Fruit fly (Drosophila melanogaster) whole organism, embryonic: Measurements from ENCODE around the gene Atu.
A peak's percentile ranks its signal among the peaks of the same experiment; 100 is the strongest.

Source experiments
- CG11723 ChIP-seq: fragments of 200-800 bp; sonication (Bioruptor generic); optimal IDR thresholded peaks from 2 replicates; lab custom pipeline; 2017; ENCODE audit warnings: missing biosample characterization, mild to moderate bottlenecking, missing genetic modification characterization
- CG12942 ChIP-seq: fragments of 200-800 bp; sonication (Bioruptor generic); optimal IDR thresholded peaks from 3 replicates; lab custom pipeline; 2016; ENCODE audit warnings: missing biosample characterization, missing genetic modification characterization
- CG18011 ChIP-seq: fragments of 200-800 bp; sonication (Bioruptor generic); optimal IDR thresholded peaks from 2 replicates; lab custom pipeline; 2017; ENCODE audit warnings: missing biosample characterization, missing genetic modification characterization, mild to moderate bottlenecking, moderate library complexity, missing genotype
- CG18476 ChIP-seq: fragments of 200-800 bp; sonication (Bioruptor generic); optimal IDR thresholded peaks from 2 replicates; lab custom pipeline; 2016; ENCODE audit warnings: missing biosample characterization, mild to moderate bottlenecking, missing genetic modification characterization
- CG42726 ChIP-seq: fragments of 200-800 bp; sonication (Bioruptor generic); IDR thresholded peaks from 2 replicates; pipeline ENCODE4 v1.3.6; 2022; ENCODE audit warnings: missing biosample characterization, missing genetic modification characterization; ENCODE audit not compliant: partially characterized antibody
- CG4617 ChIP-seq: fragments of 200-800 bp; sonication (Bioruptor generic); optimal IDR thresholded peaks from 3 replicates; lab custom pipeline; 2016; ENCODE audit warnings: missing biosample characterization, missing genetic modification characterization, borderline replicate concordance
- CG4820 ChIP-seq: fragments of 200-800 bp; sonication (Bioruptor generic); optimal IDR thresholded peaks from 3 replicates; lab custom pipeline; 2016; ENCODE audit warnings: missing biosample characterization, missing genetic modification characterization
- CG4854 ChIP-seq: fragments of 200-800 bp; sonication (Bioruptor generic); optimal IDR thresholded peaks from 2 replicates; lab custom pipeline; 2016; ENCODE audit warnings: missing biosample characterization, missing genetic modification characterization, inconsistent platforms
- CG6272 ChIP-seq: fragments of 200-800 bp; sonication (Bioruptor generic); IDR thresholded peaks from 2 replicates; pipeline ENCODE4 v1.3.6; 2022; ENCODE audit warnings: missing biosample characterization, missing genetic modification characterization
- CG7786 ChIP-seq: fragments of 200-800 bp; sonication (Bioruptor generic); optimal IDR thresholded peaks from 2 replicates; lab custom pipeline; 2016; ENCODE audit warnings: missing biosample characterization, missing genetic modification characterization
- CG8359 ChIP-seq: fragments of 200-800 bp; sonication (Bioruptor generic); optimal IDR thresholded peaks from 2 replicates; lab custom pipeline; 2017; ENCODE audit warnings: missing biosample characterization, mild to moderate bottlenecking, missing genetic modification characterization, borderline replicate concordance
- CG8924 ChIP-seq: fragments of 200-800 bp; optimal IDR thresholded peaks from 3 replicates; lab custom pipeline; 2019; ENCODE audit warnings: missing biosample characterization, mild to moderate bottlenecking, missing genetic modification characterization, moderate library complexity
- Camta ChIP-seq: fragments of 200-800 bp; sonication (Bioruptor generic); optimal IDR thresholded peaks from 2 replicates; lab custom pipeline; 2016; ENCODE audit warnings: missing biosample characterization, missing genetic modification characterization
- Deaf1 ChIP-seq: fragments of 200-800 bp; optimal IDR thresholded peaks from 3 replicates; lab custom pipeline; 2019; ENCODE audit warnings: missing biosample characterization, mild to moderate bottlenecking, missing genetic modification characterization, moderate library complexity
- HLH3B ChIP-seq: fragments of 200-800 bp; sonication (Bioruptor generic); IDR thresholded peaks from 2 replicates; pipeline ENCODE4 v1.3.6; 2022; ENCODE audit warnings: missing biosample characterization, missing genetic modification characterization
- Hsf ChIP-seq: fragments of 200-800 bp; sonication (Bioruptor generic); optimal IDR thresholded peaks from 3 replicates; lab custom pipeline; 2016; ENCODE audit warnings: missing biosample characterization, missing genetic modification characterization
- Lim3 ChIP-seq: fragments of 200-800 bp; sonication (Bioruptor generic); IDR thresholded peaks from 2 replicates; pipeline ENCODE4 v1.3.6; 2022; ENCODE audit warnings: missing biosample characterization, missing genetic modification characterization
- MESR4 ChIP-seq: fragments of 200-800 bp; sonication (Bioruptor generic); optimal IDR thresholded peaks from 2 replicates; lab custom pipeline; 2018; ENCODE audit warnings: missing biosample characterization, mild to moderate bottlenecking, missing genetic modification characterization, moderate library complexity
- Mes4 ChIP-seq: fragments of 200-800 bp; sonication (Bioruptor generic); optimal IDR thresholded peaks from 2 replicates; lab custom pipeline; 2016; ENCODE audit warnings: missing biosample characterization, missing genetic modification characterization
- Opbp ChIP-seq: fragments of 200-800 bp; sonication (Bioruptor generic); IDR thresholded peaks from 3 replicates; pipeline ENCODE4 v1.3.6; 2022; ENCODE audit warnings: missing biosample characterization, missing genetic modification characterization; ENCODE audit not compliant: partially characterized antibody
- Optix ChIP-seq: fragments of 200-800 bp; sonication (Bioruptor generic); IDR thresholded peaks from 3 replicates; pipeline ENCODE4 v1.3.6; 2022; ENCODE audit warnings: missing biosample characterization, missing genetic modification characterization
- Side ChIP-seq: fragments of 200-800 bp; sonication (Bioruptor generic); optimal IDR thresholded peaks from 2 replicates; lab custom pipeline; 2016; ENCODE audit warnings: missing biosample characterization, missing genetic modification characterization
- Sox102F ChIP-seq: fragments of 200-800 bp; sonication (Bioruptor generic); optimal IDR thresholded peaks from 2 replicates; lab custom pipeline; 2018; ENCODE audit warnings: missing biosample characterization, mild to moderate bottlenecking, missing genetic modification characterization, moderate library complexity
- Spps ChIP-seq: fragments of 200-800 bp; sonication (Bioruptor generic); optimal IDR thresholded peaks from 2 replicates; lab custom pipeline; 2018; ENCODE audit warnings: missing biosample characterization, mild to moderate bottlenecking, missing genetic modification characterization
- Sry-δ ChIP-seq: fragments of 200-800 bp; sonication (Bioruptor generic); optimal IDR thresholded peaks from 2 replicates; lab custom pipeline; 2016; ENCODE audit warnings: missing biosample characterization, missing genetic modification characterization
- TFAM ChIP-seq: fragments of 200-800 bp; sonication (Bioruptor generic); optimal IDR thresholded peaks from 2 replicates; lab custom pipeline; 2017; ENCODE audit warnings: missing biosample characterization, missing genetic modification characterization, inconsistent platforms
- Trl ChIP-seq, 3 experiments: fragments of >200 bp in 2 of 3; fragments of 200-800 bp in 1 of 3; sonication (Bioruptor generic) in 1 of 3; optimal IDR thresholded peaks; 2 replicates in 1 of 3; 3 replicates in 2 of 3; lab custom pipeline; 2016 to 2017; ENCODE audit warnings: missing biosample characterization in 1 of 3, missing genetic modification characterization in 1 of 3
- ase ChIP-seq: fragments of 200-800 bp; sonication (Bioruptor generic); IDR thresholded peaks from 3 replicates; pipeline ENCODE4 v1.3.6; 2022; ENCODE audit warnings: missing biosample characterization, missing genetic modification characterization
- bsh ChIP-seq, 2 experiments: fragments of 200-800 bp; sonication (Bioruptor generic); optimal IDR thresholded peaks; 2 replicates each; lab custom pipeline; 2017 to 2018; ENCODE audit warnings: mild to moderate bottlenecking in 2 of 2, missing biosample characterization in 2 of 2, missing genetic modification characterization in 2 of 2, moderate library complexity in 1 of 2
- chinmo ChIP-seq: fragments of 200-800 bp; sonication (Bioruptor generic); IDR thresholded peaks from 4 replicates; pipeline ENCODE4 v1.3.6; 2022; ENCODE audit warnings: missing biosample characterization, missing genetic modification characterization; ENCODE audit not compliant: partially characterized antibody
- crc ChIP-seq: fragments of 200-800 bp; sonication (Bioruptor generic); optimal IDR thresholded peaks from 2 replicates; lab custom pipeline; 2016; ENCODE audit warnings: missing biosample characterization, missing genetic modification characterization
- crp ChIP-seq, 2 experiments: fragments of 200-800 bp; sonication (Bioruptor generic); optimal IDR thresholded peaks; 2 replicates in 1 of 2; 3 replicates in 1 of 2; lab custom pipeline; 2017; ENCODE audit warnings: missing biosample characterization in 2 of 2, missing genetic modification characterization in 2 of 2, mild to moderate bottlenecking in 1 of 2, moderate library complexity in 1 of 2
- dmrt11E ChIP-seq: fragments of 200-800 bp; sonication (Bioruptor generic); optimal IDR thresholded peaks from 3 replicates; lab custom pipeline; 2018; ENCODE audit warnings: missing biosample characterization, mild to moderate bottlenecking, missing genetic modification characterization, moderate library complexity
- eve ChIP-seq, 2 experiments: fragments of >200 bp; optimal IDR thresholded peaks; 2 replicates each; lab custom pipeline; 2017; ENCODE audit warnings: missing biosample characterization in 2 of 2, missing genetic modification characterization in 2 of 2
- fd102C ChIP-seq: fragments of 200-800 bp; sonication (Bioruptor generic); optimal IDR thresholded peaks from 2 replicates; lab custom pipeline; 2018; ENCODE audit warnings: missing biosample characterization, mild to moderate bottlenecking, missing genetic modification characterization, moderate library complexity
- ftz-f1 ChIP-seq: fragments of 200-800 bp; sonication (Bioruptor generic); optimal IDR thresholded peaks from 2 replicates; lab custom pipeline; 2016; ENCODE audit warnings: missing biosample characterization, missing genetic modification characterization
- hbn ChIP-seq: fragments of 200-800 bp; sonication (Bioruptor generic); IDR thresholded peaks from 2 replicates; pipeline ENCODE4 v1.3.6; 2022; ENCODE audit warnings: missing biosample characterization, missing genetic modification characterization; ENCODE audit not compliant: partially characterized antibody
- lab ChIP-seq: fragments of 200-800 bp; sonication (Bioruptor generic); optimal IDR thresholded peaks from 3 replicates; lab custom pipeline; 2017; ENCODE audit warnings: missing biosample characterization, missing genetic modification characterization, mild to moderate bottlenecking, moderate library complexity, missing genetic modification reagents
- lola ChIP-seq, 3 experiments: fragments of >200 bp in 2 of 3; fragments of 200-800 bp in 1 of 3; sonication (Bioruptor generic) in 1 of 3; optimal IDR thresholded peaks; 2 replicates each; lab custom pipeline; 2017 to 2019; ENCODE audit warnings: missing biosample characterization in 3 of 3, missing genetic modification characterization in 3 of 3, mild to moderate bottlenecking in 1 of 3, moderate library complexity in 1 of 3
- mld ChIP-seq: fragments of 200-800 bp; sonication (Bioruptor generic); IDR thresholded peaks from 3 replicates; pipeline ENCODE4 v1.3.6; 2022; ENCODE audit warnings: missing biosample characterization, missing genetic modification characterization; ENCODE audit not compliant: partially characterized antibody
- nom ChIP-seq: fragments of 200-800 bp; sonication (Bioruptor generic); optimal IDR thresholded peaks from 2 replicates; lab custom pipeline; 2017; ENCODE audit warnings: missing biosample characterization, missing genetic modification characterization, mild to moderate bottlenecking, moderate library complexity, missing genetic modification reagents
- scrt ChIP-seq: fragments of 200-800 bp; sonication (Bioruptor generic); optimal IDR thresholded peaks from 2 replicates; lab custom pipeline; 2018; ENCODE audit warnings: missing biosample characterization, mild to moderate bottlenecking, missing genetic modification characterization, moderate library complexity
- sisA ChIP-seq: fragments of 200-800 bp; sonication (Bioruptor generic); IDR thresholded peaks from 2 replicates; pipeline ENCODE4 v1.3.6; 2022; ENCODE audit warnings: missing biosample characterization, missing genetic modification characterization
- sna ChIP-seq: fragments of 200-800 bp; sonication (Bioruptor generic); IDR thresholded peaks from 2 replicates; pipeline ENCODE4 v1.3.6; 2022; ENCODE audit warnings: missing biosample characterization, missing genetic modification characterization; ENCODE audit not compliant: partially characterized antibody
- tap ChIP-seq: fragments of 200-800 bp; optimal IDR thresholded peaks from 3 replicates; lab custom pipeline; 2019; ENCODE audit warnings: missing biosample characterization, mild to moderate bottlenecking, missing genetic modification characterization, moderate library complexity
- unpg ChIP-seq: fragments of 200-800 bp; sonication (Bioruptor generic); optimal IDR thresholded peaks from 3 replicates; lab custom pipeline; 2018; ENCODE audit warnings: missing biosample characterization, mild to moderate bottlenecking, missing genetic modification characterization, moderate library complexity
- vvl ChIP-seq: fragments of 200-800 bp; sonication (Bioruptor generic); IDR thresholded peaks from 2 replicates; pipeline ENCODE4 v1.3.6; 2022; ENCODE audit warnings: missing biosample characterization, missing genetic modification characterization
- zen2 ChIP-seq: fragments of 200-800 bp; sonication (Bioruptor generic); IDR thresholded peaks from 3 replicates; pipeline ENCODE4 v1.3.6; 2022; ENCODE audit warnings: missing biosample characterization, missing genetic modification characterization; ENCODE audit not compliant: partially characterized antibody

The Atu gene

DNA sequence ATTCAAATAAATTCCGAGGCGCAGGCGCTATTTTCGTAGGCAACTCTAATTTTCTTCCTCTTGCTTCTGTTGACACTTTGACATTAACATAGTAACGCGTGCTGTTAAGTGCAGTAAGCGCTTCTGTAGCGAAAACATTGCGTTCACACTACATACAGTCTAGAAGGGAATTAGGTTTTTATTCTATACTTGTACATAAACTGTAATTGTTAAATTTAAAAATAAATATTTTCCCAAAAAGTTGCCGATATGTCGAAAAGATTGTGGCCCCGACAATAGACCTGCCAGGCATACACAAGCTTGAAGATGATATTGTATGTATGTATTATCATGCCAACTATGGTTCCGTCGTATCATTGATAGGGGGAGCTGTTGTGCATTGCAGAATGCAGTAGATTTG is 6.7 kb upstream of the Atu start, which contains the start of gene asl (continued):
- TF ChIP-seq lab (GFP tag; lab: Kevin White, UChicago): no peak
- TF ChIP-seq TFAM (GFP tag; lab: Kevin White, UChicago): no peak
- TF ChIP-seq bsh (GFP tag; optimal IDR thresholded peaks at IDR 0.05; lab: Kevin White, UChicago): peak in 1 of 2 experiments; percentile 69
- TF ChIP-seq sna (GFP tag; lab: Robert Waterston, UW): no peak
- TF ChIP-seq CG18011: peak; percentile 40
- peak; percentile 72 for TF ChIP-seq unpg (GFP tag; lab: Kevin White, UChicago)
- peak; percentile 76 for TF ChIP-seq CG8924 (tag; lab: Kevin White, UChicago)
- TF ChIP-seq Opbp (GFP tag; lab: Robert Waterston, UW): no peak
- TF ChIP-seq nom (GFP tag; lab: Kevin White, UChicago): peak; percentile 48
- 0 out of 4 replicates have a peak, but pooled peaks have one; percentile 58 for TF ChIP-seq chinmo (GFP tag; lab: Robert Waterston, UW)
- TF ChIP-seq CG11723 (GFP tag; lab: Kevin White, UChicago): peak; percentile 15
- peak in 1 of 2 experiments; percentile 41 for TF ChIP-seq crp (GFP tag; optimal IDR thresholded peaks at IDR 0.05; lab: Kevin White, UChicago)
- TF ChIP-seq Optix (GFP tag; lab: Robert Waterston, UW): 0 out of 3 replicates have a peak, but pooled peaks have one; percentile 45
- TF ChIP-seq Side (GFP tag; lab: Kevin White, UChicago): peak; percentile 23
- peak; percentile 58 for TF ChIP-seq MESR4 (GFP tag; lab: Kevin White, UChicago)
- TF ChIP-seq Sox102F (GFP tag; lab: Kevin White, UChicago): no peak
- peak; percentile 4 for TF ChIP-seq CG12942
- TF ChIP-seq eve (GFP tag; optimal IDR thresholded peaks at IDR 0.05; lab: Kevin White, UChicago): no peak
- peak; percentile 65 for TF ChIP-seq dmrt11E (tag; lab: Kevin White, UChicago)
- TF ChIP-seq crc (GFP tag; lab: Kevin White, UChicago): peak; percentile 49
- TF ChIP-seq scrt (GFP tag; lab: Kevin White, UChicago): no peak
- peak; percentile 50 for TF ChIP-seq CG18476
- no peak for TF ChIP-seq CG42726 (GFP tag; lab: Robert Waterston, UW)
- TF ChIP-seq ase (GFP tag; lab: Robert Waterston, UW): peak; percentile 55; the same call in 1 of the 3 replicates
- TF ChIP-seq CG4854 (GFP tag; lab: Kevin White, UChicago): peak; percentile 59
- TF ChIP-seq zen2 (GFP tag; lab: Robert Waterston, UW): no peak
- peak; percentile 27 for TF ChIP-seq CG4820
- TF ChIP-seq Camta (GFP tag; lab: Kevin White, UChicago): peak; percentile 56
- TF ChIP-seq sisA (GFP tag; lab: Robert Waterston, UW): peak; percentile 49; the same call in 1 of the 2 replicates
- TF ChIP-seq CG8359 (GFP tag; lab: Kevin White, UChicago): peak; percentile 26
- TF ChIP-seq Deaf1: peak; percentile 47
- TF ChIP-seq mld (GFP tag; lab: Robert Waterston, UW): no peak
- peak; percentile 69 for TF ChIP-seq vvl (GFP tag; lab: Robert Waterston, UW)
- TF ChIP-seq fd102C: peak; percentile 35
- peak; percentile 34 for TF ChIP-seq Mes4
- no peak for TF ChIP-seq hbn (GFP tag; lab: Robert Waterston, UW)
- peak; percentile 26 for TF ChIP-seq Spps (tag; lab: Kevin White, UChicago)
- no peak for TF ChIP-seq tap
- peak; percentile 42 for TF ChIP-seq Sry-δ (GFP tag; lab: Kevin White, UChicago)
- TF ChIP-seq Lim3 (GFP tag; lab: Robert Waterston, UW): no peak
- peak; percentile 47 for TF ChIP-seq CG6272 (GFP tag; lab: Robert Waterston, UW)
- no peak for TF ChIP-seq HLH3B (GFP tag; lab: Robert Waterston, UW)
- TF ChIP-seq Trl (optimal IDR thresholded peaks at IDR 0.05; lab: Kevin White, UChicago): no peak
- TF ChIP-seq Trl (GFP tag; optimal IDR thresholded peaks at IDR 0.05; lab: Kevin White, UChicago): peak; percentile 31
- peak; percentile 22 for TF ChIP-seq CG7786 (GFP tag; lab: Kevin White, UChicago)
- peak in 2 of 3 experiments; percentile 71 to 98 for TF ChIP-seq lola (GFP tag; optimal IDR thresholded peaks at IDR 0.05; lab: Kevin White, UChicago)
- TF ChIP-seq Hsf (GFP tag; lab: Kevin White, UChicago): peak; percentile 64
- peak; percentile 70 for TF ChIP-seq CG4617
- no peak for TF ChIP-seq ftz-f1 (GFP tag; lab: Kevin White, UChicago)
